Fruit fly (Drosophila melanogaster): ENCODE results near the gene out.
A peak's percentile ranks its signal among the peaks of the same experiment; 100 is the strongest.

Gene out

DNA sequence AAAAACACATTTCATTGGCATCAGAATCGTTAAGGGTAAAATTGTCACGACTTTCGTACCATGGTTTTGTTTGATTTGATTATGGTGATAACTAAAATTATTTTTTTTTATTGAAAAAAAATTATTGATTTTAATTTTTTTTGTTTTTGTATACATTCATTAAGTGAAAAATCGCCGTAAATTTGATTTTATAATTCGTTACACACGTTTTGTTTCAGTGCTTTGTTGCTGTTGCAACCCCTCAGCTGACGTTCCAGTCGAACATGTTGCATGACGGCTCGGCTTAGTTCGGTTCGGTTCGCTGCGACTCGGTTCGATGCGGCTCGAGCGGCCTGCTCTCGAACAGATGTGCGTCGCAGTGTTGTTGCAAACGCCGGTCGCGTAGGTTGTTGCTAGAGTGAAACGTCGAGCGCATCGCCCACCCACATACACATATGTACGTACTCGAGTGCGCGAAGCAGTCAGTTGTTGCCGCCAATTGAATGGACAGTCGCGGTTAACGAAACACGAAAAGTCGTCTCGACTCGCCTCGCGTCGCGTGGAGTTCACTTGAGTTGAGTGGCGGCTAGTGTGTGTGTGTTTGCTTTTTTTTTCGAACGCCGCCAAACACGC lies 31.0 kb upstream of the out start, which contains the start of gene kek5 (continued):
- peak; percentile 41 for TF ChIP-seq CG2678 (tag; optimal IDR thresholded peaks at IDR 0.05)
- peak; percentile 47 for TF ChIP-seq Oli (tag; optimal IDR thresholded peaks at IDR 0.05)
- no peak for TF ChIP-seq pan (optimal IDR thresholded peaks at IDR 0.05)
- peak in 1 of 2 experiments; percentile 57 for TF ChIP-seq pan (GFP tag; optimal IDR thresholded peaks at IDR 0.05 in 1 of 2, IDR thresholded peaks at IDR 0.05 in 1 of 2)
- TF ChIP-seq C15 (GFP tag; IDR thresholded peaks at IDR 0.05) = no peak
- TF ChIP-seq CG11696 (GFP tag; IDR thresholded peaks at IDR 0.05) = no peak
- TF ChIP-seq BtbVII (GFP tag; optimal IDR thresholded peaks at IDR 0.05) = peak; percentile 1
- TF ChIP-seq Doc3 (GFP tag; IDR thresholded peaks at IDR 0.05; ENCODE audit: partially characterized antibody) = no peak
- TF ChIP-seq kay (GFP tag; optimal IDR thresholded peaks at IDR 0.05) = no peak
- TF ChIP-seq NFAT (GFP tag; IDR thresholded peaks at IDR 0.05) = no peak
- TF ChIP-seq CG10147 (GFP tag; optimal IDR thresholded peaks at IDR 0.05) = no peak
- TF ChIP-seq Rx (GFP tag; IDR thresholded peaks at IDR 0.05) = no peak
- no peak for TF ChIP-seq CG34376 (GFP tag; optimal IDR thresholded peaks at IDR 0.05)
- TF ChIP-seq CG30020 (tag; optimal IDR thresholded peaks at IDR 0.05) = no peak
- TF ChIP-seq CG6254 (GFP tag; optimal IDR thresholded peaks at IDR 0.05) = peak; percentile 39
- TF ChIP-seq YL-1 (GFP tag; optimal IDR thresholded peaks at IDR 0.05) = no peak
- no peak for TF ChIP-seq zfh2 (GFP tag; optimal IDR thresholded peaks at IDR 0.05)
- TF ChIP-seq crc (GFP tag; optimal IDR thresholded peaks at IDR 0.05) = no peak
- no peak for TF ChIP-seq bigmax (GFP tag; optimal IDR thresholded peaks at IDR 0.05)
- no peak for TF ChIP-seq CG12219 (GFP tag; optimal IDR thresholded peaks at IDR 0.05)
- TF ChIP-seq tup (GFP tag; optimal IDR thresholded peaks at IDR 0.05) = no peak
- TF ChIP-seq Antp (GFP tag; optimal IDR thresholded peaks at IDR 0.05) = no peak
- TF ChIP-seq CG9727 (GFP tag; optimal IDR thresholded peaks at IDR 0.05) = peak; percentile 34
- no peak for TF ChIP-seq kah (GFP tag; optimal IDR thresholded peaks at IDR 0.05)
- TF ChIP-seq CG5953 (GFP tag; IDR thresholded peaks at IDR 0.05) = no peak
- peak; percentile 63 for TF ChIP-seq vvl (GFP tag; IDR thresholded peaks at IDR 0.05)
- TF ChIP-seq Deaf1 (tag; optimal IDR thresholded peaks at IDR 0.05) = peak; percentile 75
- no peak for TF ChIP-seq CG6654 (GFP tag; optimal IDR thresholded peaks at IDR 0.05)
- no peak for TF ChIP-seq Vsx1 (GFP tag; optimal IDR thresholded peaks at IDR 0.05)
- TF ChIP-seq Stat92E (GFP tag; optimal IDR thresholded peaks at IDR 0.05) = no peak
- TF ChIP-seq CG11723 (GFP tag; optimal IDR thresholded peaks at IDR 0.05) = no peak
- TF ChIP-seq tna (GFP tag; IDR thresholded peaks at IDR 0.05; ENCODE audit: partially characterized antibody) = no peak
- TF ChIP-seq CG10431 (GFP tag; optimal IDR thresholded peaks at IDR 0.05) = no peak
- no peak for TF ChIP-seq CG7357 (GFP tag; IDR thresholded peaks at IDR 0.05)
- no peak for TF ChIP-seq H2.0 (GFP tag; IDR thresholded peaks at IDR 0.05)
- TF ChIP-seq CG1792 (GFP tag; optimal IDR thresholded peaks at IDR 0.05) = no peak
- no peak for TF ChIP-seq schlank (tag; optimal IDR thresholded peaks at IDR 0.05)
- no peak for TF ChIP-seq CG2875 (GFP tag; optimal IDR thresholded peaks at IDR 0.05)
- no peak for TF ChIP-seq CG17912 (GFP tag; optimal IDR thresholded peaks at IDR 0.05)
- TF ChIP-seq tx (GFP tag; optimal IDR thresholded peaks at IDR 0.05) = no peak
- no peak for TF ChIP-seq wor (GFP tag; IDR thresholded peaks at IDR 0.05)
- TF ChIP-seq CG2116 (GFP tag; optimal IDR thresholded peaks at IDR 0.05) = no peak
- no peak for TF ChIP-seq CG10274 (GFP tag; optimal IDR thresholded peaks at IDR 0.05)
- no peak for TF ChIP-seq esg (GFP tag; conservative IDR thresholded peaks at IDR 0.05)
- no peak for TF ChIP-seq CG17385 (GFP tag; optimal IDR thresholded peaks at IDR 0.05)
- TF ChIP-seq CG8924 (tag; optimal IDR thresholded peaks at IDR 0.05) = peak; percentile 1
- TF ChIP-seq CG4820 (GFP tag; optimal IDR thresholded peaks at IDR 0.05) = no peak
- TF ChIP-seq tll (GFP tag; optimal IDR thresholded peaks at IDR 0.05) = no peak
- no peak for TF ChIP-seq Pdp1 (GFP tag; optimal IDR thresholded peaks at IDR 0.05)
- TF ChIP-seq Dbx (GFP tag; IDR thresholded peaks at IDR 0.05) = no peak

All from whole organism, embryonic.